Fruit fly (Drosophila melanogaster) whole organism, embryonic: Measurements from ENCODE around the gene CG2059.

Source experiments
- CG1024 ChIP-seq: fragments of 200-800 bp; sonication (Bioruptor generic); IDR thresholded peaks from 2 replicates; pipeline ENCODE4 v1.3.6; 2022; ENCODE audit warnings: missing biosample characterization, missing genetic modification characterization
- CG10267 ChIP-seq: fragments of 200-800 bp; sonication (Bioruptor generic); optimal IDR thresholded peaks from 2 replicates; lab custom pipeline; 2018; ENCODE audit warnings: missing biosample characterization, mild to moderate bottlenecking, missing genetic modification characterization, moderate library complexity
- CG11247 ChIP-seq: fragments of 200-800 bp; sonication (Bioruptor generic); IDR thresholded peaks from 2 replicates; pipeline ENCODE4 v1.3.6; 2022; ENCODE audit warnings: missing biosample characterization, missing genetic modification characterization
- CG12236 ChIP-seq: fragments of 200-800 bp; sonication (Bioruptor generic); optimal IDR thresholded peaks from 2 replicates; lab custom pipeline; 2016; ENCODE audit warnings: missing biosample characterization, missing genetic modification characterization
- CG1233 ChIP-seq: fragments of 200-800 bp; sonication (Bioruptor generic); optimal IDR thresholded peaks from 4 replicates; lab custom pipeline; 2018; ENCODE audit warnings: missing biosample characterization, mild to moderate bottlenecking, missing genetic modification characterization
- CG12942 ChIP-seq: fragments of 200-800 bp; sonication (Bioruptor generic); optimal IDR thresholded peaks from 3 replicates; lab custom pipeline; 2016; ENCODE audit warnings: missing biosample characterization, missing genetic modification characterization
- CG15479 ChIP-seq: fragments of 200-800 bp; sonication (Bioruptor generic); optimal IDR thresholded peaks from 3 replicates; lab custom pipeline; 2019; ENCODE audit warnings: missing biosample characterization, mild to moderate bottlenecking, missing genetic modification characterization, moderate library complexity
- CG15601 ChIP-seq: fragments of 200-800 bp; sonication (Bioruptor generic); optimal IDR thresholded peaks from 3 replicates; lab custom pipeline; 2019; ENCODE audit warnings: missing biosample characterization, mild to moderate bottlenecking, missing genetic modification characterization, moderate library complexity
- CG1647 ChIP-seq: fragments of 200-800 bp; sonication (Bioruptor generic); optimal IDR thresholded peaks from 3 replicates; lab custom pipeline; 2016; ENCODE audit warnings: missing biosample characterization, missing genetic modification characterization
- CG17361 ChIP-seq: fragments of 200-800 bp; sonication (Bioruptor generic); IDR thresholded peaks from 3 replicates; pipeline ENCODE4 v1.3.6; 2022; ENCODE audit warnings: missing biosample characterization, missing genetic modification characterization
- CG17802 ChIP-seq: fragments of 200-800 bp; sonication (Bioruptor generic); optimal IDR thresholded peaks from 2 replicates; lab custom pipeline; 2018; ENCODE audit warnings: missing biosample characterization, mild to moderate bottlenecking, missing genetic modification characterization, moderate library complexity
- CG2120 ChIP-seq: fragments of 200-800 bp; sonication (Bioruptor generic); optimal IDR thresholded peaks from 3 replicates; lab custom pipeline; 2016; ENCODE audit warnings: missing biosample characterization, missing genetic modification characterization
- CG30020 ChIP-seq: fragments of 200-800 bp; optimal IDR thresholded peaks from 2 replicates; lab custom pipeline; 2019; ENCODE audit warnings: missing biosample characterization, mild to moderate bottlenecking, missing genetic modification characterization, moderate library complexity
- CG31224 ChIP-seq: fragments of 200-800 bp; sonication (Bioruptor generic); IDR thresholded peaks from 2 replicates; pipeline ENCODE4 v1.3.6; 2022; ENCODE audit warnings: missing biosample characterization, missing genetic modification characterization
- CG6689 ChIP-seq: fragments of 200-800 bp; sonication (Bioruptor generic); IDR thresholded peaks from 2 replicates; pipeline ENCODE4 v1.3.6; 2022; ENCODE audit warnings: missing biosample characterization, missing genetic modification characterization
- CG7271 ChIP-seq: fragments of 200-800 bp; sonication (Bioruptor generic); optimal IDR thresholded peaks from 2 replicates; lab custom pipeline; 2018; ENCODE audit warnings: missing biosample characterization, mild to moderate bottlenecking, missing genetic modification characterization, moderate library complexity
- Dref ChIP-seq: fragments of 200-800 bp; sonication (Bioruptor generic); IDR thresholded peaks from 2 replicates; pipeline ENCODE4 v1.3.6; 2022; ENCODE audit warnings: missing biosample characterization, missing genetic modification characterization
- Fer3 ChIP-seq: fragments of 200-800 bp; sonication (Bioruptor generic); optimal IDR thresholded peaks from 2 replicates; lab custom pipeline; 2018; ENCODE audit warnings: missing biosample characterization, mild to moderate bottlenecking, missing genetic modification characterization, moderate library complexity
- Mes4 ChIP-seq: fragments of 200-800 bp; sonication (Bioruptor generic); optimal IDR thresholded peaks from 2 replicates; lab custom pipeline; 2016; ENCODE audit warnings: missing biosample characterization, missing genetic modification characterization
- Myb ChIP-seq: fragments of 200-800 bp; sonication (Bioruptor generic); optimal IDR thresholded peaks from 2 replicates; lab custom pipeline; 2016; ENCODE audit warnings: missing biosample characterization, missing genetic modification characterization
- NFAT ChIP-seq: fragments of 200-800 bp; sonication (Bioruptor generic); IDR thresholded peaks from 2 replicates; pipeline ENCODE4 v1.3.6; 2022; ENCODE audit warnings: missing biosample characterization, missing genetic modification characterization
- Optix ChIP-seq: fragments of 200-800 bp; sonication (Bioruptor generic); IDR thresholded peaks from 3 replicates; pipeline ENCODE4 v1.3.6; 2022; ENCODE audit warnings: missing biosample characterization, missing genetic modification characterization
- Pdp1 ChIP-seq, 2 experiments: fragments of 200-800 bp; sonication (Bioruptor generic); optimal IDR thresholded peaks; 3 replicates each; lab custom pipeline; 2016; ENCODE audit warnings: missing biosample characterization in 2 of 2, missing genetic modification characterization in 2 of 2, mild to moderate bottlenecking in 1 of 2, moderate library complexity in 1 of 2
- Side ChIP-seq: fragments of 200-800 bp; sonication (Bioruptor generic); optimal IDR thresholded peaks from 2 replicates; lab custom pipeline; 2016; ENCODE audit warnings: missing biosample characterization, missing genetic modification characterization
- Usf ChIP-seq: fragments of 200-800 bp; sonication (Bioruptor generic); optimal IDR thresholded peaks from 2 replicates; lab custom pipeline; 2017; ENCODE audit warnings: missing genotype, missing biosample characterization, missing genetic modification characterization
- Vsx1 ChIP-seq: fragments of 200-800 bp; sonication (Bioruptor generic); optimal IDR thresholded peaks from 2 replicates; lab custom pipeline; 2017; ENCODE audit warnings: missing biosample characterization, mild to moderate bottlenecking, missing genetic modification characterization, missing genetic modification reagents
- ab ChIP-seq: fragments of 200-800 bp; sonication (Bioruptor generic); optimal IDR thresholded peaks from 2 replicates; lab custom pipeline; 2016; ENCODE audit warnings: missing biosample characterization, missing genetic modification characterization
- al ChIP-seq: fragments of 200-800 bp; sonication (Bioruptor generic); IDR thresholded peaks from 2 replicates; pipeline ENCODE4 v1.3.6; 2022; ENCODE audit warnings: missing biosample characterization, missing genetic modification characterization
- btn ChIP-seq: fragments of 200-800 bp; sonication (Bioruptor generic); optimal IDR thresholded peaks from 2 replicates; lab custom pipeline; 2016; ENCODE audit warnings: missing biosample characterization, missing genetic modification characterization
- croc ChIP-seq: fragments of 200-800 bp; sonication (Bioruptor generic); conservative IDR thresholded peaks from 3 replicates; pipeline ENCODE4 v1.3.6; 2022; ENCODE audit warnings: missing biosample characterization, missing genetic modification characterization
- disco-r ChIP-seq: fragments of 200-800 bp; sonication (Bioruptor generic); optimal IDR thresholded peaks from 2 replicates; lab custom pipeline; 2016; ENCODE audit warnings: missing biosample characterization, missing genetic modification characterization
- dpn ChIP-seq, 2 experiments: fragments of 200-800 bp; sonication (Bioruptor generic); optimal IDR thresholded peaks; 3 replicates each; lab custom pipeline; 2016; ENCODE audit warnings: missing biosample characterization in 2 of 2, missing genetic modification characterization in 2 of 2
- dysf ChIP-seq: fragments of 200-800 bp; sonication (Bioruptor generic); IDR thresholded peaks from 3 replicates; pipeline ENCODE4 v1.3.6; 2022; ENCODE audit warnings: missing biosample characterization, missing genetic modification characterization
- ems ChIP-seq: fragments of 200-800 bp; sonication (Bioruptor generic); optimal IDR thresholded peaks from 3 replicates; lab custom pipeline; 2016; ENCODE audit warnings: missing biosample characterization, missing genetic modification characterization
- exex ChIP-seq: fragments of 200-800 bp; sonication (Bioruptor generic); optimal IDR thresholded peaks from 4 replicates; lab custom pipeline; 2018; ENCODE audit warnings: missing biosample characterization, mild to moderate bottlenecking, missing genetic modification characterization, moderate library complexity
- fd102C ChIP-seq: fragments of 200-800 bp; sonication (Bioruptor generic); optimal IDR thresholded peaks from 2 replicates; lab custom pipeline; 2018; ENCODE audit warnings: missing biosample characterization, mild to moderate bottlenecking, missing genetic modification characterization, moderate library complexity
- gcm ChIP-seq: fragments of 200-800 bp; sonication (Bioruptor generic); optimal IDR thresholded peaks from 2 replicates; lab custom pipeline; 2019; ENCODE audit warnings: missing biosample characterization, mild to moderate bottlenecking, missing genetic modification characterization, moderate library complexity
- gcm2 ChIP-seq: fragments of 200-800 bp; sonication (Bioruptor generic); optimal IDR thresholded peaks from 2 replicates; lab custom pipeline; 2016; ENCODE audit warnings: missing biosample characterization, missing genetic modification characterization
- gem ChIP-seq: fragments of 200-800 bp; sonication (Bioruptor generic); optimal IDR thresholded peaks from 2 replicates; lab custom pipeline; 2019; ENCODE audit warnings: missing biosample characterization, mild to moderate bottlenecking, missing genetic modification characterization, moderate library complexity
- gsb-n ChIP-seq: fragments of 200-800 bp; sonication (Bioruptor generic); optimal IDR thresholded peaks from 3 replicates; lab custom pipeline; 2018; ENCODE audit warnings: missing biosample characterization, mild to moderate bottlenecking, missing genetic modification characterization
- hb ChIP-seq: fragments of 200-800 bp; sonication (Bioruptor generic); IDR thresholded peaks from 3 replicates; pipeline ENCODE4 v1.3.6; 2022; ENCODE audit warnings: missing biosample characterization, missing genetic modification characterization; ENCODE audit not compliant: partially characterized antibody
- hbn ChIP-seq: fragments of 200-800 bp; sonication (Bioruptor generic); IDR thresholded peaks from 2 replicates; pipeline ENCODE4 v1.3.6; 2022; ENCODE audit warnings: missing biosample characterization, missing genetic modification characterization; ENCODE audit not compliant: partially characterized antibody
- sens-2 ChIP-seq: fragments of 200-800 bp; sonication (Bioruptor generic); IDR thresholded peaks from 2 replicates; pipeline ENCODE4 v1.3.6; 2022; ENCODE audit warnings: missing biosample characterization, missing genetic modification characterization
- sim ChIP-seq: fragments of 200-800 bp; sonication (Bioruptor generic); IDR thresholded peaks from 2 replicates; pipeline ENCODE4 v1.3.6; 2022; ENCODE audit warnings: missing biosample characterization, missing genetic modification characterization
- sob ChIP-seq: fragments of 200-800 bp; sonication (Bioruptor generic); IDR thresholded peaks from 2 replicates; pipeline ENCODE4 v1.3.6; 2022; ENCODE audit warnings: missing biosample characterization, missing genetic modification characterization
- toy ChIP-seq: fragments of 200-800 bp; sonication (Bioruptor generic); IDR thresholded peaks from 2 replicates; pipeline ENCODE4 v1.3.6; 2022; ENCODE audit warnings: missing biosample characterization, missing genetic modification characterization
- trem ChIP-seq: fragments of 200-800 bp; optimal IDR thresholded peaks from 3 replicates; lab custom pipeline; 2019; ENCODE audit warnings: missing biosample characterization, mild to moderate bottlenecking, missing genetic modification characterization, moderate library complexity
- wdn ChIP-seq: fragments of 200-800 bp; sonication (Bioruptor generic); IDR thresholded peaks from 2 replicates; pipeline ENCODE4 v1.3.6; 2022; ENCODE audit warnings: missing biosample characterization, missing genetic modification characterization
- yki ChIP-seq: fragments of >200 bp; optimal IDR thresholded peaks from 3 replicates; lab custom pipeline; 2018
- zf30C ChIP-seq: fragments of 200-800 bp; sonication (Bioruptor generic); optimal IDR thresholded peaks from 3 replicates; lab custom pipeline; 2018; ENCODE audit warnings: missing biosample characterization, mild to moderate bottlenecking, missing genetic modification characterization

The CG2059 gene

DNA sequence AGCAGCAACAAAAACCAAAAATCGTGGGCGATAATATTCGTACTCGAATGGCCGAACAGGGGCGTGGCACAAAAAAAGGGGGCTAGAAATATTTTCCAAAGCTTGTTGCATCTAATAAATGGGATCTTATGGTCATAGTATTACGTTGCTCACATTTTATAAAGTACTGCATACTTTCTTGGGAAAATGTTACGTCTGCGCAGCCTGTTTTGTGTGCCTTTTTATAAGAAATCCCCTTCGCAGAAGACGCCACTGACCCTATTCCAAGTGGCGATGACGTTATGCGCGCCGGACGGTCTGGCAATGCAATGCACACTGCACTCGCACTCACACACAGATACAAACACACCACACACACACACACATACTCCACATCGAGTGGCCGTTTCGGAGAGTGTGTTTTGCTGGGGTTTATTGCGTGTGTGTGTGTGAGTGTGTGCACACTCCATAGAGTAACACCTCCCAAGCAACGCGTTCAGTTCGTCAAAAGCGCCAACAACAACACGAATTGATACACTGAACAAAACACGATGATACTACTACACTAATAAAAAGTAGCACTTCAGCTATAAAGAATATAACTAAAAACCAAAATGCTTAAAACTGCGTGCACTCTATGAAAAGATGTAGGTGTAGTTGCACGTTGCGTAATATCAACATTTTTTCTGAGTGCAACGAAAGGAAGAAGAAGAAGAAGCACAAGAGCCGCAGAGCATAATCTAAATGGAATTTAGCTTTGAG, 7.1 kb downstream of the CG2059 start (continued):
- TF ChIP-seq al (GFP tag; lab: Robert Waterston, UW) (0 out of 2 replicates have a peak, but pooled peaks have one; percentile 11), CG1647 (GFP tag; lab: Kevin White, UChicago) (peak; percentile 72), CG12236 (peak; percentile 63), dysf (GFP tag; lab: Robert Waterston, UW) (peak; percentile 80), ems (GFP tag; lab: Kevin White, UChicago) (peak; percentile 68), CG1024 (GFP tag; lab: Robert Waterston, UW) (peak; percentile 81), CG31224 (GFP tag; lab: Robert Waterston, UW) (peak; percentile 44), CG17802 (tag; lab: Kevin White, UChicago) (peak; percentile 84), CG11247 (peak; percentile 54), yki (lab: Kevin White, UChicago) (peak; percentile 31), croc (peak; percentile 87), hbn (GFP tag; lab: Robert Waterston, UW) (no peak), CG6689 (peak; percentile 80), CG7271 (tag; lab: Kevin White, UChicago) (peak; percentile 55), NFAT (GFP tag; lab: Robert Waterston, UW) (peak; percentile 34; the same call in 1 of the 2 replicates), trem (tag; lab: Kevin White, UChicago) (peak; percentile 79), CG10267 (tag; lab: Kevin White, UChicago) (peak; percentile 68), wdn (GFP tag; lab: Robert Waterston, UW) (peak; percentile 48; the same call in 1 of the 2 replicates), Dref (GFP tag; lab: Robert Waterston, UW) (no peak), Vsx1 (GFP tag; lab: Kevin White, UChicago) (peak; percentile 56), gcm2 (peak; percentile 22), zf30C (GFP tag; lab: Kevin White, UChicago) (peak; percentile 95), gem (peak; percentile 92), CG1233 (GFP tag; lab: Kevin White, UChicago) (peak; percentile 69), sim (peak; percentile 86; the same call in 1 of the 2 replicates), CG15479 (GFP tag; lab: Kevin White, UChicago) (no peak), CG30020 (tag; lab: Kevin White, UChicago) (peak; percentile 35), sob (GFP tag; lab: Robert Waterston, UW) (peak; percentile 74), CG15601 (tag; lab: Kevin White, UChicago) (peak; percentile 82), toy (GFP tag; lab: Robert Waterston, UW) (0 out of 2 replicates have a peak, but pooled peaks have one; percentile 16), hb (GFP tag; lab: Robert Waterston, UW) (no peak), Side (GFP tag; lab: Kevin White, UChicago) (peak; percentile 75), gsb-n (tag; lab: Kevin White, UChicago) (peak; percentile 83), exex (no peak), CG2120 (GFP tag; lab: Kevin White, UChicago) (peak; percentile 1), dpn (GFP tag; optimal IDR thresholded peaks at IDR 0.05; lab: Kevin White, UChicago) (peak; percentile 74 to 82), Mes4 (GFP tag; lab: Kevin White, UChicago) (peak; percentile 73), Pdp1 (GFP tag; optimal IDR thresholded peaks at IDR 0.05; lab: Kevin White, UChicago) (peak; percentile 66 to 75), Usf (GFP tag; lab: Kevin White, UChicago) (peak; percentile 68), CG12942 (GFP tag; lab: Kevin White, UChicago) (peak; percentile 73), gcm (GFP tag; lab: Kevin White, UChicago) (peak; percentile 77), fd102C (GFP tag; lab: Kevin White, UChicago) (peak; percentile 64), ab (GFP tag; lab: Kevin White, UChicago) (peak; percentile 38), Optix (GFP tag; lab: Robert Waterston, UW) (peak; percentile 93), sens-2 (peak; percentile 78), disco-r (GFP tag; lab: Kevin White, UChicago) (peak; percentile 72), btn (peak; percentile 66), CG17361 (GFP tag; lab: Robert Waterston, UW) (peak; percentile 86), Fer3 (tag; lab: Kevin White, UChicago) (peak; percentile 66), Myb (GFP tag; lab: Kevin White, UChicago) (peak; percentile 35)
